Worm (Caenorhabditis elegans) whole organism, L3 larva: ENCODE data around the gene dhs-26.

ENCODE experiments used
- R02D3.7 ChIP-seq: fragments of 150-350 bp; optimal IDR thresholded peaks from 2 replicates; lab custom pipeline; 2014; ENCODE audit warnings: missing biosample characterization, missing genetic modification characterization
- ZK546.5 ChIP-seq: sonication (generic microtip); optimal IDR thresholded peaks from 2 replicates; lab custom pipeline; 2017; ENCODE audit warnings: missing biosample characterization, missing genetic modification characterization
- ama-1 ChIP-seq: fragments of 150-350 bp; optimal IDR thresholded peaks from 2 replicates; lab custom pipeline; 2018
- ceh-16 ChIP-seq: sonication (generic microtip); optimal IDR thresholded peaks from 2 replicates; lab custom pipeline; 2017; ENCODE audit warnings: missing biosample characterization, missing genetic modification characterization
- ceh-82 ChIP-seq: fragments of 150-350 bp; optimal IDR thresholded peaks from 2 replicates; lab custom pipeline; 2014; ENCODE audit warnings: missing biosample characterization, missing genetic modification characterization
- egl-5 ChIP-seq: fragments of 150-350 bp; optimal IDR thresholded peaks from 2 replicates; lab custom pipeline; 2017; ENCODE audit warnings: missing biosample characterization, missing genetic modification reagents, missing genetic modification characterization, inconsistent platforms
- elt-1 ChIP-seq: fragments of 150-350 bp; optimal IDR thresholded peaks from 2 replicates; lab custom pipeline; 2014; ENCODE audit warnings: missing biosample characterization, missing genetic modification characterization
- elt-3 ChIP-seq, 3 experiments: fragments of 150-350 bp in 1 of 3; sonication (generic microtip) in 2 of 3; optimal IDR thresholded peaks; 2 replicates in 2 of 3; 4 replicates in 1 of 3; lab custom pipeline; 2014 to 2017; ENCODE audit warnings: missing biosample characterization in 3 of 3, missing genetic modification characterization in 3 of 3
- eor-1 ChIP-seq, 2 experiments: fragments of 150-350 bp; optimal IDR thresholded peaks; 2 replicates each; lab custom pipeline; 2014 to 2018; ENCODE audit warnings: missing biosample characterization in 2 of 2, missing genetic modification characterization in 2 of 2
- fkh-10 ChIP-seq: sonication (generic microtip); optimal IDR thresholded peaks from 2 replicates; lab custom pipeline; 2017; ENCODE audit warnings: missing biosample characterization, missing genetic modification reagents, missing genetic modification characterization
- fos-1 ChIP-seq: fragments of 150-350 bp; optimal IDR thresholded peaks from 2 replicates; lab custom pipeline; 2014; ENCODE audit warnings: missing biosample characterization, missing genetic modification characterization
- hmg-11 ChIP-seq: sonication (generic microtip); optimal IDR thresholded peaks from 2 replicates; lab custom pipeline; 2016; ENCODE audit warnings: missing genetic modification characterization, missing compliant biosample characterization
- lin-15B ChIP-seq: fragments of 150-350 bp; optimal IDR thresholded peaks from 2 replicates; lab custom pipeline; 2014; ENCODE audit warnings: missing biosample characterization, missing genetic modification characterization
- lin-39 ChIP-seq: fragments of 150-350 bp; optimal IDR thresholded peaks from 2 replicates; lab custom pipeline; 2018; ENCODE audit warnings: missing biosample characterization, missing genetic modification reagents, missing genetic modification characterization
- nfya-1 ChIP-seq: sonication (generic microtip); optimal IDR thresholded peaks from 2 replicates; lab custom pipeline; 2017; ENCODE audit warnings: missing genetic modification characterization, mild to moderate bottlenecking, missing compliant biosample characterization, antibody characterized with exemption, moderate library complexity; ENCODE audit not compliant: insufficient read depth
- nhr-12 ChIP-seq: fragments of 150-350 bp; optimal IDR thresholded peaks from 2 replicates; lab custom pipeline; 2014; ENCODE audit warnings: missing biosample characterization, missing genetic modification characterization
- nhr-23 ChIP-seq: fragments of 150-350 bp; optimal IDR thresholded peaks from 2 replicates; lab custom pipeline; 2014; ENCODE audit warnings: missing biosample characterization, missing genetic modification reagents, missing genetic modification characterization
- nhr-25 ChIP-seq: sonication (generic microtip); optimal IDR thresholded peaks from 2 replicates; lab custom pipeline; 2017; ENCODE audit warnings: missing biosample characterization, missing genetic modification characterization
- nhr-28 ChIP-seq: fragments of 150-350 bp; optimal IDR thresholded peaks from 2 replicates; lab custom pipeline; 2014; ENCODE audit warnings: missing biosample characterization, missing genetic modification characterization
- nhr-43 ChIP-seq: sonication (generic microtip); optimal IDR thresholded peaks from 2 replicates; lab custom pipeline; 2016; ENCODE audit warnings: mild to moderate bottlenecking, missing genetic modification characterization, missing compliant biosample characterization; ENCODE audit not compliant: poor library complexity, severe bottlenecking
- nhr-67 ChIP-seq: fragments of 150-350 bp; optimal IDR thresholded peaks from 2 replicates; lab custom pipeline; 2014; ENCODE audit warnings: missing biosample characterization, missing genetic modification characterization
- nhr-76 ChIP-seq: fragments of 150-350 bp; sonication (generic microtip); optimal IDR thresholded peaks from 5 replicates; lab custom pipeline; 2014; ENCODE audit warnings: missing biosample characterization, missing genetic modification characterization
- pha-4 ChIP-seq: fragments of 150-350 bp; optimal IDR thresholded peaks from 2 replicates; lab custom pipeline; 2014; ENCODE audit warnings: missing biosample characterization, missing genetic modification reagents, missing genetic modification characterization
- pqm-1 ChIP-seq: fragments of 150-350 bp; optimal IDR thresholded peaks from 2 replicates; lab custom pipeline; 2017; ENCODE audit warnings: missing biosample characterization, missing genetic modification characterization, inconsistent platforms
- sea-2 ChIP-seq: fragments of 150-350 bp; sonication (generic microtip); optimal IDR thresholded peaks from 4 replicates; lab custom pipeline; 2014; ENCODE audit warnings: missing biosample characterization, missing genetic modification reagents, missing genetic modification characterization
- skn-1 ChIP-seq: fragments of 150-350 bp; optimal IDR thresholded peaks from 2 replicates; lab custom pipeline; 2014; ENCODE audit warnings: missing biosample characterization, missing genetic modification characterization
- snpc-4 ChIP-seq: fragments of 150-350 bp; optimal IDR thresholded peaks from 2 replicates; lab custom pipeline; 2014; ENCODE audit warnings: missing biosample characterization, missing genetic modification characterization
- tbx-2 ChIP-seq: sonication (generic microtip); optimal IDR thresholded peaks from 2 replicates; lab custom pipeline; 2016; ENCODE audit warnings: mild to moderate bottlenecking, missing genetic modification characterization, missing compliant biosample characterization
- unc-39 ChIP-seq: sonication (generic microtip); optimal IDR thresholded peaks from 4 replicates; lab custom pipeline; 2017; ENCODE audit warnings: missing biosample characterization, missing genetic modification characterization
- ztf-4 ChIP-seq: fragments of 150-350 bp; optimal IDR thresholded peaks from 2 replicates; lab custom pipeline; 2014; ENCODE audit warnings: missing biosample characterization, missing genetic modification characterization

dhs-26 gene

DNA sequence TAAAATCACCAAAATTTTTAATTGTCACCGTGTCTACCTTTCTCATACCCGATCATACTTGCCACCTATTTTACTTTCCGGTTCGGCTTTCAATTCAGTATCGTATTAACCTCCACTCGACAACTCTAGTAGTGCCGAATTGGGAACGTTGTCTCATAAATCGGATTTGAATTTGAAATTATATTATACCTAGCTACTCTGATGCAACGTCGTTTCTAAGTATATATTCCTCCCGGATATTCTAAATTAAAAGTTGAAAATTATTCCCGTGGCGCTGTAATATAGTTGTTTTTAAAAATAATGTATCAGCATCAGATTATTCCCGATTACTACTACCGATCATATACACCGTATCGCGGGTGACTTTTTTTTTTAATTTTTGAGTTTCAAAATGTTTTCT, 6.4 kb upstream of the dhs-26 start, which contains the start of gene ZK563.2:
TSS of gene ZK563.2 (plus strand) at position 301 of the 400 bp plus-strand sequence.
- no peak for TF ChIP-seq R02D3.7 (tag; lab: Kevin White, UChicago)
- no peak for TF ChIP-seq nhr-12 (tag; lab: Kevin White, UChicago)
- TF ChIP-seq, all 47 proteins: peak for 0

DNA sequence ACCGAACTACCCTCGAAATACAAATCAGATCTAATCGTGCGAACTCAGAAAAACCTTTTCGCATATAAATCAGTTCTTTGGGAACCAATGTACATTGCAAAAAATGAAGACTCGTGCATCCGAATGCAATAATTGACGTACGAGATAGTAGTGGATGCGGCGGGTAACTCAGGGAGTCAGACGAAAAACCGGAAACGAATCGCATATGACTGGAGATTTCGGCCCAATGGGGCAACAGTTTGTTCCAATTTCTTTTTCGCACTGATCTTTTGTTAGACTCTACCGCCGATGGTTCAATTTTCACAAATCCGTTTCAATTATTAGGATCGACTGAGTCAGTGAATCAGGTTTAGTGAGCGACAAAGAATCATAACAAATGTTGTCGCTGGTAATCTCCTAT, 4.5 kb upstream of the dhs-26 start:
- no peak for TF ChIP-seq R02D3.7 (tag; lab: Kevin White, UChicago)
- no peak for TF ChIP-seq nhr-28 (tag; lab: Kevin White, UChicago)
- TF ChIP-seq nfya-1 (tag; lab: Kevin White, UChicago): no peak
- no peak for TF ChIP-seq lin-15B (tag; lab: Kevin White, UChicago)
- TF ChIP-seq elt-1 (tag; lab: Kevin White, UChicago): no peak
- no peak for TF ChIP-seq snpc-4 (tag; lab: Kevin White, UChicago)
- TF ChIP-seq nhr-76: no peak
- no peak for TF ChIP-seq ceh-82 (tag; lab: Kevin White, UChicago)
- TF ChIP-seq ama-1 (lab: Kevin White, UChicago): no peak

- TF ChIP-seq nfya-1 (tag; lab: Kevin White, UChicago): no peak
- no peak for TF ChIP-seq tbx-2 (tag; lab: Kevin White, UChicago)
- no peak for TF ChIP-seq skn-1 (tag; lab: Kevin White, UChicago)
- no peak for TF ChIP-seq lin-39 (tag; lab: Kevin White, UChicago)
- no peak for TF ChIP-seq nhr-28 (tag; lab: Kevin White, UChicago)
- TF ChIP-seq ztf-4 (tag; lab: Kevin White, UChicago): no peak
- TF ChIP-seq nhr-76: no peak
- no peak for TF ChIP-seq hmg-11 (tag; lab: Kevin White, UChicago)
- TF ChIP-seq fos-1 (tag; lab: Kevin White, UChicago): no peak
- no peak for TF ChIP-seq fkh-10 (GFP tag; lab: Kevin White, UChicago)
- no peak for TF ChIP-seq nhr-67 (tag; lab: Kevin White, UChicago)
- TF ChIP-seq eor-1 (tag; optimal IDR thresholded peaks at IDR 0.05; lab: Kevin White, UChicago): no peak
- TF ChIP-seq nhr-25 (tag; lab: Kevin White, UChicago): no peak
- no peak for TF ChIP-seq nhr-23 (tag; lab: Kevin White, UChicago)
- TF ChIP-seq ceh-16 (tag; lab: Kevin White, UChicago): no peak
- no peak for TF ChIP-seq ZK546.5
- no peak for TF ChIP-seq elt-1 (tag; lab: Kevin White, UChicago)
Measured at ce11 chrX:3351526-3351925, 10.8 kb downstream of the dhs-26 start, which contains the start of gene ZK816.1. Gene ZK816.1 (plus strand): TSS chrX:3351712.

- no peak for TF ChIP-seq unc-39 (tag; lab: Kevin White, UChicago)
- no peak for TF ChIP-seq ama-1 (lab: Kevin White, UChicago)
- TF ChIP-seq ZK546.5: no peak
- TF ChIP-seq pqm-1 (tag; lab: Kevin White, UChicago): no peak
- no peak for TF ChIP-seq ceh-82 (tag; lab: Kevin White, UChicago)
- no peak for TF ChIP-seq lin-15B (tag; lab: Kevin White, UChicago)
- TF ChIP-seq fkh-10 (GFP tag; lab: Kevin White, UChicago): no peak
- no peak for TF ChIP-seq nhr-23 (tag; lab: Kevin White, UChicago)
- no peak for TF ChIP-seq tbx-2 (tag; lab: Kevin White, UChicago)
- TF ChIP-seq sea-2 (GFP tag; lab: Kevin White, UChicago): no peak
Measured at ce11 chrX:3350306-3350705, 12.0 kb downstream of the dhs-26 start, which contains the start of gene nspg-4. Gene nspg-4 (minus strand): TSS chrX:3350406.

DNA sequence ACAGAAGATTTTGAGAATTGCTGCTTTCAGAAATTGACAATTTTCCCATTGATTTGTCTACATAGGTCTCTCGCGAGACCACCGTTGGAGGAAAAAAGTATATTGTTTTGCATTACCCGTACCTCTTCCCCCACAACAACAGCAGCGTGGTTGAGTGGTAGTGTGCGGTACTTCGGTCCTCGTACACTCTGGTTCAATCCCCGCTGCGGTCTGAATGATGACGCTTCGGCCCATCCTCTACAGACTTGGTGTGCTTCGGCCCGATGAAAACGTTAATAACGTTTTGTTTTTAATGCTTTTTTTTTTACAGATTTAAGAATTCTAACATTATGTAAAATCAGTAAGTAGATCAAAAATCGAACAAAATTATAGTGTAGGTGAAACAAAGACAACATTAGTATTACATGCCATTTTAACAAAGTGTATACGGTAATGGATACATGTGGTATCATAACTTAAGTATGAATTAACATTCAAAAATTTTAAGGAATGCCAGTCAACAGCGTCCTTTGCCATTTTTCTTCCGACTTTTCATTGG, 14.3 kb downstream of the dhs-26 start, which contains the start of gene ZK816.3:
TSS of gene ZK816.3 (plus strand) at position 488 of the 538 bp plus-strand sequence.
- no peak for TF ChIP-seq nhr-76
- peak; percentile 0 for TF ChIP-seq pha-4 (tag; lab: Kevin White, UChicago)
- TF ChIP-seq ztf-4 (tag; lab: Kevin White, UChicago): no peak
- TF ChIP-seq nhr-23 (tag; lab: Kevin White, UChicago): peak; percentile 7
- TF ChIP-seq R02D3.7 (tag; lab: Kevin White, UChicago): no peak
- peak; percentile 24 for TF ChIP-seq nhr-43
- no peak for TF ChIP-seq lin-39 (tag; lab: Kevin White, UChicago)
- TF ChIP-seq egl-5 (tag; lab: Kevin White, UChicago): no peak
- no peak for TF ChIP-seq unc-39 (tag; lab: Kevin White, UChicago)
- no peak for TF ChIP-seq elt-3 (tag; optimal IDR thresholded peaks at IDR 0.05; lab: Kevin White, UChicago)
